Worm (Caenorhabditis elegans) whole organism, early embryonic: Measurements from ENCODE around the gene K11H3.8.

Experiments used
- B0310.2 ChIP-seq: sonication (generic microtip); optimal IDR thresholded peaks from 2 replicates; lab custom pipeline; 2016; ENCODE audit warnings: mild to moderate bottlenecking, missing genetic modification characterization, missing compliant biosample characterization
- aly-1 ChIP-seq: sonication (generic microtip); optimal IDR thresholded peaks from 2 replicates; lab custom pipeline; 2016; ENCODE audit warnings: missing genetic modification characterization, missing compliant biosample characterization
- ama-1 ChIP-seq: fragments of 150-350 bp; optimal IDR thresholded peaks from 2 replicates; lab custom pipeline; 2014
- ets-7 ChIP-seq: sonication (generic microtip); optimal IDR thresholded peaks from 2 replicates; lab custom pipeline; 2016; ENCODE audit warnings: missing genotype, missing genetic modification characterization, missing compliant biosample characterization
- hmg-4 ChIP-seq: fragments of 200-800 bp; sonication (Bioruptor generic); optimal IDR thresholded peaks from 2 replicates; lab custom pipeline; 2018; ENCODE audit warnings: mild to moderate bottlenecking, missing genetic modification characterization, missing compliant biosample characterization
- pes-1 ChIP-seq: fragments of 200-800 bp; sonication (Bioruptor generic); IDR thresholded peaks from 2 replicates; pipeline ENCODE4 v1.3.6; 2022; ENCODE audit warnings: missing genetic modification reagents, missing genetic modification characterization, missing compliant biosample characterization
- scrt-1 ChIP-seq: fragments of 200-800 bp; sonication (Bioruptor generic); IDR thresholded peaks from 2 replicates; pipeline ENCODE4 v1.3.6; 2022; ENCODE audit warnings: missing genetic modification characterization, missing compliant biosample characterization
- sea-1 ChIP-seq: fragments of 200-800 bp; sonication (Bioruptor generic); conservative IDR thresholded peaks from 2 replicates; pipeline ENCODE4 v1.3.6; 2022; ENCODE audit warnings: missing genetic modification characterization, missing compliant biosample characterization
- tra-4 ChIP-seq: sonication (generic microtip); optimal IDR thresholded peaks from 2 replicates; lab custom pipeline; 2017; ENCODE audit warnings: missing genetic modification characterization, missing compliant biosample characterization

ce11 chrIII:9832569-9832968, 2.4 kb upstream of the K11H3.8 start:
- no peak for TF ChIP-seq ets-7 (tag; lab: Kevin White, UChicago)
- TF ChIP-seq sea-1 = no peak
- TF ChIP-seq ama-1 = no peak
- TF ChIP-seq aly-1 = no peak
- no peak for TF ChIP-seq B0310.2 (tag; lab: Kevin White, UChicago)
- no peak for TF ChIP-seq scrt-1 (GFP tag; lab: Robert Waterston, UW)
- no peak for TF ChIP-seq pes-1 (GFP tag; lab: Robert Waterston, UW)
- TF ChIP-seq hmg-4 = no peak
- TF ChIP-seq tra-4 (tag; lab: Kevin White, UChicago) = no peak
